Fruit fly (Drosophila melanogaster) whole organism, embryonic: ENCODE measurements around the gene phol.

ENCODE experiments used
- Awh ChIP-seq: fragments of 200-800 bp; sonication (Bioruptor generic); IDR thresholded peaks from 2 replicates; pipeline ENCODE4, ENCODE4 v1.3.6; 2022; ENCODE audit warnings: missing biosample characterization, missing genetic modification characterization
- Bdp1 ChIP-seq: fragments of 200-800 bp; sonication (Bioruptor generic); optimal IDR thresholded peaks from 3 replicates; lab custom pipeline; 2016; ENCODE audit warnings: missing biosample characterization, missing genetic modification characterization
- C15 ChIP-seq: fragments of 200-800 bp; sonication (Bioruptor generic); IDR thresholded peaks from 3 replicates; pipeline ENCODE4 v1.3.6; 2022; ENCODE audit warnings: missing biosample characterization, missing genetic modification characterization
- CG10267 ChIP-seq: fragments of 200-800 bp; sonication (Bioruptor generic); optimal IDR thresholded peaks from 2 replicates; lab custom pipeline; 2018; ENCODE audit warnings: missing biosample characterization, mild to moderate bottlenecking, missing genetic modification characterization, moderate library complexity
- CG10565 ChIP-seq: fragments of 200-800 bp; sonication (Bioruptor generic); optimal IDR thresholded peaks from 3 replicates; lab custom pipeline; 2016; ENCODE audit warnings: missing biosample characterization, mild to moderate bottlenecking, missing genetic modification characterization
- CG11398 ChIP-seq: fragments of 200-800 bp; sonication (Bioruptor generic); optimal IDR thresholded peaks from 2 replicates; lab custom pipeline; 2016; ENCODE audit warnings: missing biosample characterization, missing genetic modification characterization
- CG11695 ChIP-seq: fragments of 200-800 bp; sonication (Bioruptor generic); IDR thresholded peaks from 3 replicates; pipeline ENCODE4 v1.3.6; 2022; ENCODE audit warnings: missing biosample characterization, missing genetic modification characterization
- CG14667 ChIP-seq: fragments of 200-800 bp; sonication (Bioruptor generic); IDR thresholded peaks from 2 replicates; pipeline ENCODE4 v1.3.6; 2022; ENCODE audit warnings: missing biosample characterization, missing genetic modification characterization
- CG15011 ChIP-seq: fragments of 200-800 bp; sonication (Bioruptor generic); optimal IDR thresholded peaks from 3 replicates; lab custom pipeline; 2018; ENCODE audit warnings: missing biosample characterization, mild to moderate bottlenecking, missing genetic modification characterization
- CG15269 ChIP-seq: fragments of 200-800 bp; sonication (Bioruptor generic); optimal IDR thresholded peaks from 2 replicates; lab custom pipeline; 2018; ENCODE audit warnings: missing biosample characterization, mild to moderate bottlenecking, missing genetic modification characterization, moderate library complexity
- CG16779 ChIP-seq: fragments of 200-800 bp; sonication (Bioruptor generic); IDR thresholded peaks from 2 replicates; pipeline ENCODE4 v1.3.6; 2022; ENCODE audit warnings: missing biosample characterization, missing genetic modification characterization
- CG16863 ChIP-seq: fragments of 200-800 bp; sonication (Bioruptor generic); optimal IDR thresholded peaks from 3 replicates; lab custom pipeline; 2016; ENCODE audit warnings: missing biosample characterization, missing genetic modification characterization
- CG17385 ChIP-seq: fragments of 200-800 bp; sonication (Bioruptor generic); optimal IDR thresholded peaks from 3 replicates; lab custom pipeline; 2018; ENCODE audit warnings: missing biosample characterization, mild to moderate bottlenecking, missing genetic modification characterization
- CG32772 ChIP-seq: fragments of 200-800 bp; sonication (Bioruptor generic); IDR thresholded peaks from 2 replicates; pipeline ENCODE4 v1.3.6; 2022; ENCODE audit warnings: missing biosample characterization, missing genetic modification characterization
- CG43689 ChIP-seq: fragments of 200-800 bp; sonication (Bioruptor generic); IDR thresholded peaks from 2 replicates; pipeline ENCODE4 v1.3.6; 2022; ENCODE audit warnings: missing biosample characterization, missing genetic modification characterization
- CG6175 ChIP-seq: fragments of 200-800 bp; sonication (Bioruptor generic); IDR thresholded peaks from 3 replicates; pipeline ENCODE4 v1.3.6; 2022; ENCODE audit warnings: missing biosample characterization, missing genetic modification characterization
- CG6791 ChIP-seq: fragments of 200-800 bp; sonication (Bioruptor generic); IDR thresholded peaks from 3 replicates; pipeline ENCODE4 v1.3.6; 2022; ENCODE audit warnings: missing biosample characterization, missing genetic modification characterization; ENCODE audit not compliant: partially characterized antibody
- CG7556 ChIP-seq: fragments of 200-800 bp; sonication (Bioruptor generic); optimal IDR thresholded peaks from 2 replicates; lab custom pipeline; 2017; ENCODE audit warnings: missing biosample characterization, mild to moderate bottlenecking, missing genetic modification characterization
- CG9609 ChIP-seq: fragments of 200-800 bp; sonication (Bioruptor generic); optimal IDR thresholded peaks from 3 replicates; lab custom pipeline; 2016; ENCODE audit warnings: missing biosample characterization, missing genetic modification characterization
- CG9797 ChIP-seq: fragments of 200-800 bp; sonication (Bioruptor generic); optimal IDR thresholded peaks from 3 replicates; lab custom pipeline; 2018; ENCODE audit warnings: missing biosample characterization, mild to moderate bottlenecking, missing genetic modification characterization
- Camta ChIP-seq: fragments of 200-800 bp; sonication (Bioruptor generic); optimal IDR thresholded peaks from 2 replicates; lab custom pipeline; 2016; ENCODE audit warnings: missing biosample characterization, missing genetic modification characterization
- CkIIα-i1 ChIP-seq: fragments of 200-800 bp; sonication (Bioruptor generic); IDR thresholded peaks from 2 replicates; pipeline ENCODE4 v1.3.6; 2022; ENCODE audit warnings: missing biosample characterization, missing genetic modification characterization
- D19B ChIP-seq: fragments of 200-800 bp; sonication (Bioruptor generic); optimal IDR thresholded peaks from 2 replicates; lab custom pipeline; 2017; ENCODE audit warnings: missing biosample characterization, mild to moderate bottlenecking, missing genetic modification characterization
- Dad ChIP-seq: fragments of 200-800 bp; sonication (Bioruptor generic); optimal IDR thresholded peaks from 3 replicates; lab custom pipeline; 2016; ENCODE audit warnings: missing biosample characterization, missing genetic modification characterization
- Fer3 ChIP-seq: fragments of 200-800 bp; sonication (Bioruptor generic); optimal IDR thresholded peaks from 2 replicates; lab custom pipeline; 2018; ENCODE audit warnings: missing biosample characterization, mild to moderate bottlenecking, missing genetic modification characterization, moderate library complexity
- H15 ChIP-seq: fragments of 200-800 bp; sonication (Bioruptor generic); IDR thresholded peaks from 3 replicates; pipeline ENCODE4 v1.3.6; 2022; ENCODE audit warnings: missing biosample characterization, missing genetic modification characterization
- H2.0 ChIP-seq: fragments of 200-800 bp; sonication (Bioruptor generic); IDR thresholded peaks from 2 replicates; pipeline ENCODE4 v1.3.6; 2022; ENCODE audit warnings: missing biosample characterization, missing genetic modification characterization
- Hr3 ChIP-seq: fragments of 200-800 bp; sonication (Bioruptor generic); optimal IDR thresholded peaks from 3 replicates; lab custom pipeline; 2016; ENCODE audit warnings: missing biosample characterization, missing genetic modification characterization
- Kr ChIP-seq: fragments of 200-800 bp; sonication (Bioruptor generic); optimal IDR thresholded peaks from 2 replicates; lab custom pipeline; 2017; ENCODE audit warnings: missing biosample characterization, mild to moderate bottlenecking, missing genetic modification characterization
- Opbp ChIP-seq: fragments of 200-800 bp; sonication (Bioruptor generic); IDR thresholded peaks from 3 replicates; pipeline ENCODE4 v1.3.6; 2022; ENCODE audit warnings: missing biosample characterization, missing genetic modification characterization; ENCODE audit not compliant: partially characterized antibody
- Six4 ChIP-seq: fragments of 200-800 bp; sonication (Bioruptor generic); optimal IDR thresholded peaks from 2 replicates; lab custom pipeline; 2016; ENCODE audit warnings: missing biosample characterization, missing genetic modification characterization
- TFAM ChIP-seq: fragments of 200-800 bp; sonication (Bioruptor generic); optimal IDR thresholded peaks from 2 replicates; lab custom pipeline; 2017; ENCODE audit warnings: missing biosample characterization, missing genetic modification characterization, inconsistent platforms
- amos ChIP-seq: fragments of 200-800 bp; sonication (Bioruptor generic); IDR thresholded peaks from 2 replicates; pipeline ENCODE4 v1.3.6; 2022; ENCODE audit warnings: missing biosample characterization, missing genetic modification characterization; ENCODE audit not compliant: partially characterized antibody
- cas ChIP-seq: fragments of 200-800 bp; sonication (Bioruptor generic); IDR thresholded peaks from 2 replicates; pipeline ENCODE4 v1.3.6; 2022; ENCODE audit warnings: missing biosample characterization, missing genetic modification characterization
- cg ChIP-seq: fragments of 200-800 bp; sonication (Bioruptor generic); optimal IDR thresholded peaks from 3 replicates; lab custom pipeline; 2019; ENCODE audit warnings: missing biosample characterization, mild to moderate bottlenecking, missing genetic modification characterization, moderate library complexity
- fru ChIP-seq: fragments of >200 bp; optimal IDR thresholded peaks from 2 replicates; lab custom pipeline; 2017
- gsb ChIP-seq: fragments of 200-800 bp; sonication (Bioruptor generic); IDR thresholded peaks from 2 replicates; pipeline ENCODE4 v1.3.6; 2022; ENCODE audit warnings: missing biosample characterization, missing genetic modification characterization
- h ChIP-seq: fragments of >200 bp; optimal IDR thresholded peaks from 2 replicates; lab custom pipeline; 2017
- hth ChIP-seq: fragments of >200 bp; optimal IDR thresholded peaks from 2 replicates; lab custom pipeline; 2017; ENCODE audit warnings: inconsistent platforms
- lmd ChIP-seq: fragments of 200-800 bp; sonication (Bioruptor generic); IDR thresholded peaks from 2 replicates; pipeline ENCODE4 v1.3.6; 2022; ENCODE audit warnings: missing biosample characterization, missing genetic modification characterization
- lov ChIP-seq, 2 experiments: fragments of 200-800 bp in 1 of 2; fragments of >200 bp in 1 of 2; sonication (Bioruptor generic) in 1 of 2; IDR thresholded peaks in 1 of 2; optimal IDR thresholded peaks in 1 of 2; 2 replicates in 1 of 2; 3 replicates in 1 of 2; pipeline versions ENCODE4 v1.3.6 to Lab custom; 2017 to 2022; ENCODE audit warnings: missing biosample characterization in 1 of 2, missing genetic modification characterization in 1 of 2
- odd ChIP-seq: fragments of 200-800 bp; sonication (Bioruptor generic); optimal IDR thresholded peaks from 2 replicates; lab custom pipeline; 2017; ENCODE audit warnings: missing biosample characterization, mild to moderate bottlenecking, missing genetic modification characterization
- pnt ChIP-seq: fragments of 200-800 bp; sonication (Bioruptor generic); optimal IDR thresholded peaks from 3 replicates; lab custom pipeline; 2016; ENCODE audit warnings: missing biosample characterization, missing genetic modification characterization
- sr ChIP-seq: fragments of 200-800 bp; sonication (Bioruptor generic); IDR thresholded peaks from 3 replicates; pipeline ENCODE4 v1.3.6; 2022; ENCODE audit warnings: missing biosample characterization, missing genetic modification characterization
- tio ChIP-seq: fragments of 200-800 bp; sonication (Bioruptor generic); optimal IDR thresholded peaks from 2 replicates; lab custom pipeline; 2017; ENCODE audit warnings: missing biosample characterization, missing genetic modification characterization, inconsistent platforms
- trem ChIP-seq: fragments of 200-800 bp; optimal IDR thresholded peaks from 3 replicates; lab custom pipeline; 2019; ENCODE audit warnings: missing biosample characterization, mild to moderate bottlenecking, missing genetic modification characterization, moderate library complexity
- tx ChIP-seq: fragments of 200-800 bp; sonication (Bioruptor generic); optimal IDR thresholded peaks from 2 replicates; lab custom pipeline; 2016; ENCODE audit warnings: missing biosample characterization, missing genetic modification characterization
- unpg ChIP-seq: fragments of 200-800 bp; sonication (Bioruptor generic); optimal IDR thresholded peaks from 3 replicates; lab custom pipeline; 2018; ENCODE audit warnings: missing biosample characterization, mild to moderate bottlenecking, missing genetic modification characterization, moderate library complexity
- vnd ChIP-seq: fragments of 200-800 bp; sonication (Bioruptor generic); IDR thresholded peaks from 3 replicates; pipeline ENCODE4 v1.3.6; 2022; ENCODE audit warnings: missing biosample characterization, missing genetic modification characterization; ENCODE audit not compliant: partially characterized antibody
- zfh2 ChIP-seq: fragments of 200-800 bp; sonication (Bioruptor generic); optimal IDR thresholded peaks from 2 replicates; lab custom pipeline; 2016; ENCODE audit warnings: missing biosample characterization, missing genetic modification characterization

phol gene

DNA sequence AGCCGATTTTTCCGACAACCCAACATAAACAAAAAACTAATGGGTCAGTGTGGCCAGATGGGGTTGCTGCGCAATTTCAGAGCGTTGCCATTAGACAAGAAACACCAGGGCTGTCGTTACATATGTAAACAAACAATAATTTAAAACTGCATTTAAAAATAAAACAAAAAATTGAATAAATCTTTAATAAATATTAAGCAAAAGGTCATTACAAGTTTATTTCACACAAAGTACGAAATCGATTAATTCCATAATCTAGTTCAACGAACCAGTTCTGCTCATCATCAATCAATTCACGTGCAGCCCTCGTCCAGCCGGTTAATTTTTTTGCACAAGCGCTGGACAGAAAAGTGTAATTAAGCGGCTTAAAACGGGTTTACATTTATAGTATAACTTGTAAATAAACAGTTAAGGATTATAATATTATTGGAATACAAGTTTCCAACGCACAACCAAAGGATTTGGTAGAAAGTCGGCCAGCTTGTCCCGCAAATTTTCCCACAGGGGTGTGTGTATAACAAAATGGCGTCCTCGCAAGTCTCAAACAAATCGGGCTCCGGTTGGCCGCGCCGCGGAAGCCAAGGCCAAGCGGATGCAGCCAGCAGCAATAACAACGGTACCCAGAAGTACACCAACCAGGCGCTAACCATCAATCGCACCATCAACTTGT lies 45.2 kb downstream of the phol start, which contains the start of the genes CG4022 and Cpsf5 (continued):
- TF ChIP-seq CG16779 (no peak), Hr3 (GFP tag; lab: Kevin White, UChicago) (peak; percentile 75), TFAM (GFP tag; lab: Kevin White, UChicago) (no peak), trem (peak; percentile 85), C15 (GFP tag; lab: Robert Waterston, UW) (peak; percentile 79; the same call in 1 of the 3 replicates), gsb (GFP tag; lab: Robert Waterston, UW) (peak; percentile 39; the same call in 1 of the 2 replicates), amos (GFP tag; lab: Robert Waterston, UW) (peak; percentile 48; the same call in 1 of the 2 replicates), odd (GFP tag; lab: Kevin White, UChicago) (peak; percentile 57), CG14667 (GFP tag; lab: Robert Waterston, UW) (peak; percentile 68), fru (no peak), unpg (GFP tag; lab: Kevin White, UChicago) (peak; percentile 87), sr (0 out of 3 replicates have a peak, but pooled peaks have one; percentile 17), Opbp (GFP tag; lab: Robert Waterston, UW) (no peak), cas (GFP tag; lab: Robert Waterston, UW) (peak; percentile 74), D19B (GFP tag; lab: Kevin White, UChicago) (peak; percentile 45), CkIIα-i1 (GFP tag; lab: Robert Waterston, UW) (no peak), CG6791 (no peak), Bdp1 (peak; percentile 67), CG43689 (GFP tag; lab: Robert Waterston, UW) (peak; percentile 71; the same call in 1 of the 2 replicates), CG7556 (GFP tag; lab: Kevin White, UChicago) (peak; percentile 78), tx (GFP tag; lab: Kevin White, UChicago) (peak; percentile 40), zfh2 (peak; percentile 72), CG10267 (tag; lab: Kevin White, UChicago) (peak; percentile 81), Camta (peak; percentile 61), CG17385 (GFP tag; lab: Kevin White, UChicago) (peak; percentile 81), Six4 (GFP tag; lab: Kevin White, UChicago) (peak; percentile 69), h (lab: Kevin White, UChicago) (no peak), lmd (GFP tag; lab: Robert Waterston, UW) (peak; percentile 81), vnd (no peak), CG11695 (GFP tag; lab: Robert Waterston, UW) (peak; percentile 73), CG6175 (GFP tag; lab: Robert Waterston, UW) (peak; percentile 19; the same call in 1 of the 3 replicates), Fer3 (tag; lab: Kevin White, UChicago) (peak; percentile 78), lov (optimal IDR thresholded peaks at IDR 0.05; lab: Kevin White, UChicago) (no peak), lov (GFP tag; IDR thresholded peaks at IDR 0.05; lab: Robert Waterston, UW) (peak; percentile 71; the same call in 2 of the 3 replicates), hth (no peak), CG11398 (GFP tag; lab: Kevin White, UChicago) (no peak), CG15011 (GFP tag; lab: Kevin White, UChicago) (peak; percentile 29), CG10565 (GFP tag; lab: Kevin White, UChicago) (no peak), tio (GFP tag; lab: Kevin White, UChicago) (no peak), CG9609 (GFP tag; lab: Kevin White, UChicago) (peak; percentile 50), CG32772 (GFP tag; lab: Robert Waterston, UW) (peak; percentile 79), H2.0 (GFP tag; lab: Robert Waterston, UW) (peak; percentile 81), CG9797 (GFP tag; lab: Kevin White, UChicago) (peak; percentile 89), cg (no peak), CG15269 (peak; percentile 88), CG16863 (GFP tag; lab: Kevin White, UChicago) (peak; percentile 45), Awh (GFP tag; lab: Robert Waterston, UW) (peak; percentile 62; the same call in 1 of the 2 replicates), pnt (GFP tag; lab: Kevin White, UChicago) (peak; percentile 51), Dad (GFP tag; lab: Kevin White, UChicago) (peak; percentile 34), Kr (no peak), H15 (GFP tag; lab: Robert Waterston, UW) (peak; percentile 69; the same call in 2 of the 3 replicates)
